Worm (Caenorhabditis elegans) whole organism, young adult: ENCODE measurements around the gene grl-13.

Experiments used
- B0035.1 ChIP-seq: sonication (generic microtip); optimal IDR thresholded peaks from 2 replicates; lab custom pipeline; 2016; ENCODE audit warnings: missing genetic modification characterization, mild to moderate bottlenecking, missing compliant biosample characterization, missing genotype, missing genetic modification reagents
- F23B12.7 ChIP-seq: sonication (generic microtip); optimal IDR thresholded peaks from 2 replicates; lab custom pipeline; 2017; ENCODE audit warnings: missing genetic modification characterization, mild to moderate bottlenecking, missing compliant biosample characterization, antibody characterized with exemption, moderate library complexity; ENCODE audit not compliant: insufficient read depth
- F37B4.10 ChIP-seq: fragments of 200-800 bp; sonication (Bioruptor generic); IDR thresholded peaks from 2 replicates; pipeline ENCODE4 v1.3.6; 2022; ENCODE audit warnings: missing genetic modification characterization, missing compliant biosample characterization
- F49E8.2 ChIP-seq: sonication (generic microtip); optimal IDR thresholded peaks from 3 replicates; lab custom pipeline; 2017; ENCODE audit warnings: missing genetic modification characterization, mild to moderate bottlenecking, missing compliant biosample characterization, antibody characterized with exemption, moderate library complexity; ENCODE audit not compliant: insufficient read depth
- F52B5.7 ChIP-seq: sonication (generic microtip); optimal IDR thresholded peaks from 2 replicates; lab custom pipeline; 2016; ENCODE audit warnings: mild to moderate bottlenecking, missing genetic modification characterization, missing compliant biosample characterization
- Y53F4B.3 ChIP-seq: fragments of 200-800 bp; sonication (Bioruptor generic); IDR thresholded peaks from 2 replicates; pipeline ENCODE4 v1.3.6; 2022; ENCODE audit warnings: missing genetic modification reagents, missing genetic modification characterization, missing compliant biosample characterization
- Y67H2A.10 ChIP-seq: fragments of 200-800 bp; sonication (Bioruptor generic); conservative IDR thresholded peaks from 2 replicates; pipeline ENCODE4 v1.3.6; 2022; ENCODE audit warnings: missing genetic modification reagents, missing genetic modification characterization, missing compliant biosample characterization
- ZK185.1 ChIP-seq: sonication (generic microtip); optimal IDR thresholded peaks from 2 replicates; lab custom pipeline; 2016; ENCODE audit warnings: mild to moderate bottlenecking, missing genetic modification characterization, missing compliant biosample characterization; ENCODE audit not compliant: poor library complexity, severe bottlenecking
- akir-1 ChIP-seq: fragments of 200-800 bp; sonication (Bioruptor generic); optimal IDR thresholded peaks from 2 replicates; lab custom pipeline; 2018; ENCODE audit warnings: mild to moderate bottlenecking, missing genetic modification characterization, moderate library complexity, missing compliant biosample characterization
- aptf-2 ChIP-seq: fragments of 200-800 bp; sonication (Bioruptor generic); conservative IDR thresholded peaks from 2 replicates; pipeline ENCODE4 v1.3.6; 2022; ENCODE audit warnings: missing genetic modification reagents, missing genetic modification characterization, missing compliant biosample characterization
- atf-7 ChIP-seq: sonication (generic microtip); optimal IDR thresholded peaks from 2 replicates; lab custom pipeline; 2017; ENCODE audit warnings: mild to moderate bottlenecking, missing genetic modification characterization, missing compliant biosample characterization
- attf-6 ChIP-seq: fragments of 200-800 bp; sonication (Bioruptor generic); IDR thresholded peaks from 2 replicates; pipeline ENCODE4 v1.3.6; 2022; ENCODE audit warnings: missing genetic modification reagents, missing genetic modification characterization, missing compliant biosample characterization
- cebp-1 ChIP-seq, 2 experiments: fragments of 200-800 bp in 1 of 2; sonication (Bioruptor generic) in 1 of 2; sonication (generic microtip) in 1 of 2; IDR thresholded peaks in 1 of 2; optimal IDR thresholded peaks in 1 of 2; 2 replicates each; pipeline versions ENCODE4 v1.3.6 to Lab custom; 2017 to 2022; ENCODE audit warnings: missing compliant biosample characterization in 2 of 2, missing genetic modification characterization in 2 of 2, mild to moderate bottlenecking in 1 of 2, missing genetic modification reagents in 1 of 2, moderate library complexity in 1 of 2
- ceh-100 ChIP-seq: fragments of 200-800 bp; sonication (Bioruptor generic); IDR thresholded peaks from 2 replicates; pipeline ENCODE4 v1.3.6; 2022; ENCODE audit warnings: missing genetic modification reagents, missing genetic modification characterization, missing compliant biosample characterization
- ceh-79 ChIP-seq: sonication (generic microtip); optimal IDR thresholded peaks from 2 replicates; lab custom pipeline; 2017; ENCODE audit warnings: mild to moderate bottlenecking, missing genetic modification characterization, missing compliant biosample characterization
- dox-1 ChIP-seq: fragments of 200-800 bp; sonication (Bioruptor generic); IDR thresholded peaks from 2 replicates; pipeline ENCODE4 v1.3.6; 2022; ENCODE audit warnings: missing genetic modification reagents, missing genetic modification characterization, missing compliant biosample characterization
- dpl-1 ChIP-seq: fragments of 150-350 bp; optimal IDR thresholded peaks from 2 replicates; lab custom pipeline; 2014; ENCODE audit warnings: missing biosample characterization, missing genetic modification reagents, missing genetic modification characterization
- egl-44 ChIP-seq: fragments of 200-800 bp; sonication (Bioruptor generic); IDR thresholded peaks from 2 replicates; pipeline ENCODE4 v1.3.6; 2022; ENCODE audit warnings: missing genetic modification reagents, missing genetic modification characterization, missing compliant biosample characterization
- him-1 ChIP-seq: sonication (generic microtip); optimal IDR thresholded peaks from 2 replicates; lab custom pipeline; 2016; ENCODE audit warnings: missing genotype, missing genetic modification reagents, missing genetic modification characterization, missing compliant biosample characterization
- hlh-12 ChIP-seq: sonication (generic microtip); optimal IDR thresholded peaks from 2 replicates; lab custom pipeline; 2016; ENCODE audit warnings: missing genetic modification characterization, missing compliant biosample characterization
- hlh-26 ChIP-seq: fragments of 200-800 bp; sonication (Bioruptor generic); conservative IDR thresholded peaks from 2 replicates; pipeline ENCODE4 v1.3.6; 2022; ENCODE audit warnings: missing genetic modification reagents, missing genetic modification characterization, missing compliant biosample characterization
- hsf-1 ChIP-seq: fragments of 200-800 bp; sonication (Bioruptor generic); IDR thresholded peaks from 2 replicates; pipeline ENCODE4 v1.3.6; 2022; ENCODE audit warnings: missing genetic modification reagents, missing genetic modification characterization, missing compliant biosample characterization
- let-607 ChIP-seq, 2 experiments: fragments of 200-800 bp in 1 of 2; sonication (Bioruptor generic) in 1 of 2; sonication (generic microtip) in 1 of 2; optimal IDR thresholded peaks; 2 replicates each; lab custom pipeline; 2016 to 2018; ENCODE audit warnings: mild to moderate bottlenecking in 2 of 2, missing compliant biosample characterization in 2 of 2, missing genetic modification characterization in 2 of 2, moderate library complexity in 2 of 2, missing genotype in 1 of 2
- lin-40 ChIP-seq: sonication (generic microtip); optimal IDR thresholded peaks from 2 replicates; lab custom pipeline; 2016; ENCODE audit warnings: missing genetic modification characterization, mild to moderate bottlenecking, missing compliant biosample characterization, missing genotype, missing genetic modification reagents
- lsl-1 ChIP-seq: fragments of 200-800 bp; sonication (Bioruptor generic); optimal IDR thresholded peaks from 2 replicates; lab custom pipeline; 2018; ENCODE audit warnings: mild to moderate bottlenecking, missing genetic modification characterization, moderate library complexity, missing compliant biosample characterization
- madf-10 ChIP-seq: sonication (generic microtip); optimal IDR thresholded peaks from 2 replicates; lab custom pipeline; 2016; ENCODE audit warnings: mild to moderate bottlenecking, missing genetic modification characterization, missing compliant biosample characterization
- mxl-1 ChIP-seq: sonication (generic microtip); optimal IDR thresholded peaks from 2 replicates; lab custom pipeline; 2016; ENCODE audit warnings: missing genetic modification characterization, missing compliant biosample characterization
- nhr-179 ChIP-seq: sonication (generic microtip); optimal IDR thresholded peaks from 2 replicates; lab custom pipeline; 2016; ENCODE audit warnings: mild to moderate bottlenecking, missing genetic modification characterization, missing compliant biosample characterization
- nhr-27 ChIP-seq: fragments of 200-800 bp; sonication (Bioruptor generic); optimal IDR thresholded peaks from 2 replicates; lab custom pipeline; 2018; ENCODE audit warnings: mild to moderate bottlenecking, missing genetic modification characterization, moderate library complexity, missing compliant biosample characterization
- pha-4 ChIP-seq: fragments of 150-350 bp; sonication (generic microtip); optimal IDR thresholded peaks from 2 replicates; lab custom pipeline; 2014; ENCODE audit warnings: missing biosample characterization, missing genetic modification reagents, missing genetic modification characterization
- sea-2 ChIP-seq: fragments of 200-800 bp; sonication (Bioruptor generic); IDR thresholded peaks from 2 replicates; pipeline ENCODE4 v1.3.6; 2022; ENCODE audit warnings: missing genetic modification characterization, missing compliant biosample characterization
- snpc-3.4 ChIP-seq: sonication (generic microtip); optimal IDR thresholded peaks from 2 replicates; lab custom pipeline; 2017; ENCODE audit warnings: missing genetic modification characterization, mild to moderate bottlenecking, missing compliant biosample characterization, antibody characterized with exemption, moderate library complexity, missing genotype, missing genetic modification reagents
- snpc-4 ChIP-seq, 5 experiments: fragments of 150-350 bp in 1 of 5; sonication (generic microtip) in 4 of 5; optimal IDR thresholded peaks; 2 replicates each; lab custom pipeline; 2014 to 2018; ENCODE audit warnings: missing genetic modification characterization in 5 of 5, missing biosample characterization in 3 of 5, antibody characterized with exemption in 2 of 5, mild to moderate bottlenecking in 2 of 5, missing compliant biosample characterization in 2 of 5, missing genotype in 2 of 5, moderate library complexity in 2 of 5, missing genetic modification reagents in 1 of 5
- zfh-2 ChIP-seq: fragments of 200-800 bp; sonication (Bioruptor generic); conservative IDR thresholded peaks from 2 replicates; pipeline ENCODE4 v1.3.6; 2022; ENCODE audit warnings: missing genetic modification reagents, missing genetic modification characterization, missing compliant biosample characterization
- ztf-18 ChIP-seq: sonication (generic microtip); optimal IDR thresholded peaks from 2 replicates; lab custom pipeline; 2016; ENCODE audit warnings: missing genotype, mild to moderate bottlenecking, missing genetic modification characterization, missing compliant biosample characterization
- ztf-26 ChIP-seq: sonication (generic microtip); optimal IDR thresholded peaks from 2 replicates; lab custom pipeline; 2017; ENCODE audit warnings: missing genetic modification characterization, missing compliant biosample characterization
- ztf-3 ChIP-seq: fragments of 200-800 bp; sonication (Bioruptor generic); optimal IDR thresholded peaks from 2 replicates; lab custom pipeline; 2018; ENCODE audit warnings: mild to moderate bottlenecking, missing genetic modification characterization, missing compliant biosample characterization

The grl-13 gene

DNA sequence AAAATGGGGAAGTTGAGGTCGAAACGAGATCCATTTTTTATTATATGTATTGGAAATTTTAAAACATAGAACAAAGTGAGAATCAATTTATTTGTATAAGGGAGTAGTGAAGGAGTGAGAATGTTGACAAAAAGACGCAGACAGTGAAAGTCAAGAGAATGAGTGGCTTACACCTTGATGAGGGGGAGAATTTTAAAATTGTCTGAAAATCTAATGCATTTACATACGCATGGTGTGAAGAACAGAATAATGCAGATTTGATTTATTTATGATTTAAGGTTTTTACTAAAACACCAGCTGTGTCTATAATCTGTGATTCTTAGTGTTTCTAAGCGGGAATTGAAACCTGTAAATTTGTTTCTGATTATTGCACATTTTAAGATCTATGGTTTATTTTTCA is 39.0 kb downstream of the grl-13 start, which contains the start of gene nhr-125:
Gene nhr-125, minus strand, starts transcription at position 101 of the 400 bp plus-strand sequence.
- TF ChIP-seq attf-6 (GFP tag; lab: Robert Waterston, UW) (no peak), mxl-1 (tag; lab: Kevin White, UChicago) (no peak), akir-1 (GFP tag; lab: Kevin White, UChicago) (no peak), ceh-79 (no peak), sea-2 (no peak), B0035.1 (tag; lab: Kevin White, UChicago) (no peak), him-1 (tag; lab: Kevin White, UChicago) (no peak), let-607 (tag; optimal IDR thresholded peaks at IDR 0.05; lab: Kevin White, UChicago) (no peak), F23B12.7 (tag; lab: Kevin White, UChicago) (no peak), hlh-12 (tag; lab: Kevin White, UChicago) (no peak), madf-10 (no peak), Y53F4B.3 (GFP tag; lab: Robert Waterston, UW) (no peak)

- TF ChIP-seq dpl-1 (GFP tag; lab: Kevin White, UChicago) (no peak), nhr-27 (tag; lab: Kevin White, UChicago) (no peak), pha-4 (tag; lab: Kevin White, UChicago) (no peak), ztf-18 (tag; lab: Kevin White, UChicago) (no peak), zfh-2 (GFP tag; lab: Robert Waterston, UW) (no peak), dox-1 (GFP tag; lab: Robert Waterston, UW) (no peak), nhr-179 (tag; lab: Kevin White, UChicago) (no peak), cebp-1 (GFP tag; IDR thresholded peaks at IDR 0.05; lab: Robert Waterston, UW) (no peak), cebp-1 (tag; optimal IDR thresholded peaks at IDR 0.05; lab: Kevin White, UChicago) (no peak), aptf-2 (no peak), snpc-4 (GFP tag; optimal IDR thresholded peaks at IDR 0.05; lab: Kevin White, UChicago) (no peak), snpc-4 (tag; optimal IDR thresholded peaks at IDR 0.05; lab: Kevin White, UChicago) (no peak), snpc-3.4 (tag; lab: Kevin White, UChicago) (no peak), ZK185.1 (no peak), hsf-1 (GFP tag; lab: Robert Waterston, UW) (no peak), lsl-1 (GFP tag; lab: Kevin White, UChicago) (no peak), F37B4.10 (no peak), atf-7 (tag; lab: Kevin White, UChicago) (no peak), F52B5.7 (tag; lab: Kevin White, UChicago) (no peak)
Observed at ce11 chrV:4322706-4323105, 41.7 kb downstream of the grl-13 start, which contains the start of gene R02D1.2. Gene R02D1.2 (minus strand): TSS chrV:4322806.

- TF ChIP-seq ztf-3 (no peak), F49E8.2 (tag; lab: Kevin White, UChicago) (no peak), dpl-1 (GFP tag; lab: Kevin White, UChicago) (no peak), egl-44 (GFP tag; lab: Robert Waterston, UW) (no peak), let-607 (tag; optimal IDR thresholded peaks at IDR 0.05; lab: Kevin White, UChicago) (no peak), ceh-100 (no peak), lin-40 (no peak), hlh-26 (no peak), Y67H2A.10 (GFP tag; lab: Robert Waterston, UW) (no peak), ztf-26 (tag; lab: Kevin White, UChicago) (no peak)
Observed at ce11 chrV:4319867-4320266, 44.5 kb downstream of the grl-13 start, which contains the start of gene ZC132.9. Gene ZC132.9 (minus strand): TSS chrV:4319967.
